Fruit fly (Drosophila melanogaster) whole organism, embryonic: ENCODE results near the gene Art9.

Experiments used
- ATbp ChIP-seq: fragments of 200-800 bp; sonication (Bioruptor generic); optimal IDR thresholded peaks from 2 replicates; lab custom pipeline; 2017; ENCODE audit warnings: missing biosample characterization, mild to moderate bottlenecking, missing genetic modification characterization, missing genetic modification reagents
- Aef1 ChIP-seq: fragments of 200-800 bp; sonication (Bioruptor generic); IDR thresholded peaks from 3 replicates; pipeline ENCODE4 v1.3.6; 2022; ENCODE audit warnings: missing biosample characterization, missing genetic modification characterization
- Atf3 ChIP-seq: fragments of 200-800 bp; sonication (Bioruptor generic); optimal IDR thresholded peaks from 3 replicates; lab custom pipeline; 2016; ENCODE audit warnings: missing biosample characterization, missing genetic modification characterization
- CG11398 ChIP-seq: fragments of 200-800 bp; sonication (Bioruptor generic); optimal IDR thresholded peaks from 2 replicates; lab custom pipeline; 2016; ENCODE audit warnings: missing biosample characterization, missing genetic modification characterization
- CG11696 ChIP-seq: fragments of 200-800 bp; sonication (Bioruptor generic); IDR thresholded peaks from 2 replicates; pipeline ENCODE4 v1.3.6; 2022; ENCODE audit warnings: missing biosample characterization, missing genetic modification characterization
- CG12744 ChIP-seq: fragments of 200-800 bp; sonication (Bioruptor generic); optimal IDR thresholded peaks from 2 replicates; lab custom pipeline; 2016; ENCODE audit warnings: missing biosample characterization, missing genetic modification characterization
- CG15479 ChIP-seq: fragments of 200-800 bp; sonication (Bioruptor generic); optimal IDR thresholded peaks from 3 replicates; lab custom pipeline; 2019; ENCODE audit warnings: missing biosample characterization, mild to moderate bottlenecking, missing genetic modification characterization, moderate library complexity
- CG17186 ChIP-seq: fragments of 200-800 bp; sonication (Bioruptor generic); optimal IDR thresholded peaks from 3 replicates; lab custom pipeline; 2017; ENCODE audit warnings: missing biosample characterization, missing genetic modification reagents, missing genetic modification characterization
- CG18011 ChIP-seq: fragments of 200-800 bp; sonication (Bioruptor generic); optimal IDR thresholded peaks from 2 replicates; lab custom pipeline; 2017; ENCODE audit warnings: missing biosample characterization, missing genetic modification characterization, mild to moderate bottlenecking, moderate library complexity, missing genotype
- CG1832 ChIP-seq: fragments of 200-800 bp; sonication (Bioruptor generic); optimal IDR thresholded peaks from 2 replicates; lab custom pipeline; 2017; ENCODE audit warnings: missing biosample characterization, mild to moderate bottlenecking, missing genetic modification characterization, inconsistent platforms
- CG18476 ChIP-seq: fragments of 200-800 bp; sonication (Bioruptor generic); optimal IDR thresholded peaks from 2 replicates; lab custom pipeline; 2016; ENCODE audit warnings: missing biosample characterization, mild to moderate bottlenecking, missing genetic modification characterization
- CG2129 ChIP-seq: fragments of 200-800 bp; sonication (Bioruptor generic); IDR thresholded peaks from 2 replicates; pipeline ENCODE4 v1.3.6; 2022; ENCODE audit warnings: missing biosample characterization, missing genetic modification characterization; ENCODE audit not compliant: partially characterized antibody
- CG34422 ChIP-seq: fragments of 200-800 bp; sonication (Bioruptor generic); IDR thresholded peaks from 3 replicates; pipeline ENCODE4 v1.3.6; 2022; ENCODE audit warnings: missing biosample characterization, missing genetic modification characterization
- CG4424 ChIP-seq: fragments of 200-800 bp; sonication (Bioruptor generic); optimal IDR thresholded peaks from 3 replicates; lab custom pipeline; 2016; ENCODE audit warnings: missing biosample characterization, missing genetic modification characterization
- CG7987 ChIP-seq: fragments of 200-800 bp; sonication (Bioruptor generic); optimal IDR thresholded peaks from 2 replicates; lab custom pipeline; 2018; ENCODE audit warnings: missing biosample characterization, mild to moderate bottlenecking, missing genetic modification characterization, moderate library complexity
- CG8290 ChIP-seq, 3 experiments: fragments of 200-800 bp; sonication (Bioruptor generic); optimal IDR thresholded peaks; 2 replicates each; lab custom pipeline; 2016 to 2019; ENCODE audit warnings: missing biosample characterization in 3 of 3, missing genetic modification characterization in 3 of 3, mild to moderate bottlenecking in 2 of 3, moderate library complexity in 1 of 3
- CG9437 ChIP-seq: fragments of 200-800 bp; sonication (Bioruptor generic); optimal IDR thresholded peaks from 2 replicates; lab custom pipeline; 2018; ENCODE audit warnings: missing biosample characterization, mild to moderate bottlenecking, missing genetic modification characterization
- CHES-1-like ChIP-seq: fragments of 200-800 bp; sonication (Bioruptor generic); optimal IDR thresholded peaks from 2 replicates; lab custom pipeline; 2016; ENCODE audit warnings: missing biosample characterization, missing genetic modification characterization
- Camta ChIP-seq: fragments of 200-800 bp; sonication (Bioruptor generic); optimal IDR thresholded peaks from 2 replicates; lab custom pipeline; 2016; ENCODE audit warnings: missing biosample characterization, missing genetic modification characterization
- Chrac-16 ChIP-seq: fragments of 200-800 bp; sonication (Bioruptor generic); optimal IDR thresholded peaks from 3 replicates; lab custom pipeline; 2016; ENCODE audit warnings: missing biosample characterization, missing genetic modification characterization
- CkIIα-i1 ChIP-seq: fragments of 200-800 bp; sonication (Bioruptor generic); IDR thresholded peaks from 2 replicates; pipeline ENCODE4 v1.3.6; 2022; ENCODE audit warnings: missing biosample characterization, missing genetic modification characterization
- CrebB ChIP-seq: fragments of 200-800 bp; sonication (Bioruptor generic); optimal IDR thresholded peaks from 3 replicates; lab custom pipeline; 2018; ENCODE audit warnings: missing biosample characterization, mild to moderate bottlenecking, missing genetic modification characterization
- Fer1 ChIP-seq: fragments of 200-800 bp; sonication (Bioruptor generic); optimal IDR thresholded peaks from 2 replicates; lab custom pipeline; 2017; ENCODE audit warnings: missing biosample characterization, mild to moderate bottlenecking, missing genetic modification characterization
- Fer2 ChIP-seq: fragments of 200-800 bp; sonication (Bioruptor generic); optimal IDR thresholded peaks from 2 replicates; lab custom pipeline; 2018; ENCODE audit warnings: missing biosample characterization, mild to moderate bottlenecking, missing genetic modification characterization, moderate library complexity
- HmgD ChIP-seq: fragments of 200-800 bp; sonication (Bioruptor generic); optimal IDR thresholded peaks from 3 replicates; lab custom pipeline; 2016; ENCODE audit warnings: missing biosample characterization, missing genetic modification characterization
- NFAT ChIP-seq: fragments of 200-800 bp; sonication (Bioruptor generic); IDR thresholded peaks from 2 replicates; pipeline ENCODE4 v1.3.6; 2022; ENCODE audit warnings: missing biosample characterization, missing genetic modification characterization
- NfI ChIP-seq: fragments of 200-800 bp; sonication (Bioruptor generic); optimal IDR thresholded peaks from 3 replicates; lab custom pipeline; 2018; ENCODE audit warnings: missing biosample characterization, mild to moderate bottlenecking, missing genetic modification characterization, moderate library complexity
- Oaz ChIP-seq: fragments of 200-800 bp; sonication (Bioruptor generic); IDR thresholded peaks from 2 replicates; pipeline ENCODE4 v1.3.6; 2022; ENCODE audit warnings: missing biosample characterization, missing genetic modification characterization
- Rfx ChIP-seq: fragments of 200-800 bp; sonication (Bioruptor generic); IDR thresholded peaks from 2 replicates; pipeline ENCODE4 v1.3.6; 2022; ENCODE audit warnings: missing biosample characterization, missing genetic modification characterization
- Sox100B ChIP-seq: fragments of 200-800 bp; sonication (Bioruptor generic); optimal IDR thresholded peaks from 3 replicates; lab custom pipeline; 2018; ENCODE audit warnings: missing biosample characterization, mild to moderate bottlenecking, missing genetic modification characterization
- ato ChIP-seq: fragments of 200-800 bp; sonication (Bioruptor generic); IDR thresholded peaks from 2 replicates; pipeline ENCODE4 v1.3.6; 2022; ENCODE audit warnings: missing biosample characterization, missing genetic modification characterization; ENCODE audit not compliant: partially characterized antibody
- bcd ChIP-seq: fragments of 200-800 bp; sonication (Bioruptor generic); optimal IDR thresholded peaks from 2 replicates; lab custom pipeline; 2017; ENCODE audit warnings: missing biosample characterization, mild to moderate bottlenecking, missing genetic modification characterization
- cas ChIP-seq: fragments of 200-800 bp; sonication (Bioruptor generic); IDR thresholded peaks from 2 replicates; pipeline ENCODE4 v1.3.6; 2022; ENCODE audit warnings: missing biosample characterization, missing genetic modification characterization
- dati ChIP-seq: fragments of 200-800 bp; sonication (Bioruptor generic); IDR thresholded peaks from 2 replicates; pipeline ENCODE4 v1.3.6; 2022; ENCODE audit warnings: missing biosample characterization, missing genetic modification characterization
- gfzf ChIP-seq: fragments of 200-800 bp; sonication (Bioruptor generic); optimal IDR thresholded peaks from 2 replicates; lab custom pipeline; 2016; ENCODE audit warnings: missing biosample characterization, mild to moderate bottlenecking, missing genetic modification characterization, moderate library complexity
- h ChIP-seq: fragments of >200 bp; optimal IDR thresholded peaks from 2 replicates; lab custom pipeline; 2017
- ham ChIP-seq: fragments of 200-800 bp; sonication (Bioruptor generic); IDR thresholded peaks from 2 replicates; pipeline ENCODE4 v1.3.6; 2022; ENCODE audit warnings: missing biosample characterization, missing genetic modification characterization
- hb ChIP-seq: fragments of 200-800 bp; sonication (Bioruptor generic); IDR thresholded peaks from 3 replicates; pipeline ENCODE4 v1.3.6; 2022; ENCODE audit warnings: missing biosample characterization, missing genetic modification characterization; ENCODE audit not compliant: partially characterized antibody
- kah ChIP-seq: fragments of 200-800 bp; sonication (Bioruptor generic); optimal IDR thresholded peaks from 2 replicates; lab custom pipeline; 2018; ENCODE audit warnings: missing biosample characterization, mild to moderate bottlenecking, missing genetic modification characterization
- lov ChIP-seq, 2 experiments: fragments of 200-800 bp in 1 of 2; fragments of >200 bp in 1 of 2; sonication (Bioruptor generic) in 1 of 2; IDR thresholded peaks in 1 of 2; optimal IDR thresholded peaks in 1 of 2; 2 replicates in 1 of 2; 3 replicates in 1 of 2; pipeline versions ENCODE4 v1.3.6 to Lab custom; 2017 to 2022; ENCODE audit warnings: missing biosample characterization in 1 of 2, missing genetic modification characterization in 1 of 2
- oc ChIP-seq: fragments of 200-800 bp; sonication (Bioruptor generic); optimal IDR thresholded peaks from 2 replicates; lab custom pipeline; 2018; ENCODE audit warnings: missing biosample characterization, mild to moderate bottlenecking, missing genetic modification characterization, moderate library complexity
- peb ChIP-seq: fragments of 200-800 bp; sonication (Bioruptor generic); IDR thresholded peaks from 2 replicates; pipeline ENCODE4 v1.3.6; 2022; ENCODE audit warnings: missing biosample characterization, missing genetic modification characterization
- phol ChIP-seq: fragments of 200-800 bp; sonication (Bioruptor generic); optimal IDR thresholded peaks from 3 replicates; lab custom pipeline; 2018; ENCODE audit warnings: missing biosample characterization, mild to moderate bottlenecking, missing genetic modification characterization, moderate library complexity
- ro ChIP-seq: fragments of 200-800 bp; sonication (Bioruptor generic); IDR thresholded peaks from 2 replicates; pipeline ENCODE4 v1.3.6; 2022; ENCODE audit warnings: missing biosample characterization, missing genetic modification characterization
- row ChIP-seq: fragments of 200-800 bp; sonication (Bioruptor generic); IDR thresholded peaks from 3 replicates; pipeline ENCODE4 v1.3.6; 2022; ENCODE audit warnings: missing biosample characterization, missing genetic modification characterization
- sd ChIP-seq: fragments of 200-800 bp; sonication (Bioruptor generic); optimal IDR thresholded peaks from 3 replicates; lab custom pipeline; 2018; ENCODE audit warnings: missing biosample characterization, mild to moderate bottlenecking, missing genetic modification characterization, moderate library complexity
- sim ChIP-seq: fragments of 200-800 bp; sonication (Bioruptor generic); IDR thresholded peaks from 2 replicates; pipeline ENCODE4 v1.3.6; 2022; ENCODE audit warnings: missing biosample characterization, missing genetic modification characterization
- tgo ChIP-seq: fragments of 200-800 bp; sonication (Bioruptor generic); IDR thresholded peaks from 3 replicates; pipeline ENCODE4 v1.3.6; 2022; ENCODE audit warnings: missing biosample characterization, missing genetic modification characterization
- tll ChIP-seq, 2 experiments: fragments of 200-800 bp in 1 of 2; fragments of >200 bp in 1 of 2; sonication (Bioruptor generic) in 1 of 2; optimal IDR thresholded peaks; 2 replicates each; lab custom pipeline; 2017 to 2019; ENCODE audit warnings: missing biosample characterization in 2 of 2, missing genetic modification characterization in 2 of 2, mild to moderate bottlenecking in 1 of 2, moderate library complexity in 1 of 2

The Art9 gene

DNA sequence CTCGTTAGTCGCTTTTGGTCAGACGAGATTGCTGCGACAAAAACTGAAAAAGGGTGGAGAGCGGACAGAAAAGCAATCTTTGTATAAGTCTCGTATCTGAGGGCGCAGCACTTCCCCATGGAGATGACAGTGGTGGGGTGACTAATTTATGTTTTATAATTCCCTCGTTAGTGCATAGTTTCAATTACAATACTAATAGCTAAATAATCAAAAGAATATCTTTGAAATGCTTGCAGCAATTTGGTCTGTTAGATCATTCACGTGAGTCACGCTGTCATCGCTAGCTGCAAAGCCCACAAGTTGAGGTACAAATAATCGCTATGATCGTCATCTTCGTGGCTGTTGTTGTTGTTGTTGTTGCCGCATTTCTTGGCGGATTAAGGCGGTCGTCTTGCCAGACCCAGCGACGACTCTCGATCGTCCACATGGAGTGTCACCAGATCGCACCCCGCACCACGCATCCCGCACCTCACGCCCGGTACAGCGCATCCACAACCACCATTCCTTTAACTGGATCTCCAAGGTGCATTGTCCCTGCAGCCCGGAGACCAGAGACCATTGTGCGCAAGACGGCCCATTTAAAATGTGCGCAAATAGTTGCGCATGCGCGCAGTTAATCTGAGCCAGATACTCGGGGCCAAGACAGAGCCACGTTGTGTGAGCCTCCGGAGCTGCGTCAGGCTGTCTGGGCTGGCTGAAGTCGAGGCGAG is 21.3 kb downstream of the Art9 start (continued):
- TF ChIP-seq CG1832 (GFP tag; lab: Kevin White, UChicago) (no peak), bcd (GFP tag; lab: Kevin White, UChicago) (no peak), CG12744 (GFP tag; lab: Kevin White, UChicago) (no peak), CG2129 (GFP tag; lab: Robert Waterston, UW) (0 out of 2 replicates have a peak, but pooled peaks have one; percentile 19), CG17186 (GFP tag; lab: Kevin White, UChicago) (no peak), phol (tag; lab: Kevin White, UChicago) (peak; percentile 25), Aef1 (GFP tag; lab: Robert Waterston, UW) (no peak), Oaz (no peak), hb (GFP tag; lab: Robert Waterston, UW) (no peak), Atf3 (no peak), gfzf (GFP tag; lab: Kevin White, UChicago) (no peak), CrebB (no peak), CG11398 (GFP tag; lab: Kevin White, UChicago) (no peak), lov (optimal IDR thresholded peaks at IDR 0.05; lab: Kevin White, UChicago) (no peak), lov (GFP tag; IDR thresholded peaks at IDR 0.05; lab: Robert Waterston, UW) (0 out of 3 replicates have a peak, but pooled peaks have one; percentile 35), CHES-1-like (GFP tag; lab: Kevin White, UChicago) (no peak), CG18476 (GFP tag; lab: Kevin White, UChicago) (no peak), CG7987 (GFP tag; lab: Kevin White, UChicago) (no peak), ATbp (peak; percentile 16), h (no peak), CG8290 (GFP tag; optimal IDR thresholded peaks at IDR 0.05; lab: Kevin White, UChicago) (no peak), CG8290 (tag; optimal IDR thresholded peaks at IDR 0.05; lab: Kevin White, UChicago) (peak in 1 of 2 experiments; percentile 16), dati (GFP tag; lab: Robert Waterston, UW) (no peak), NFAT (no peak), HmgD (GFP tag; lab: Kevin White, UChicago) (no peak), NfI (no peak), CG9437 (GFP tag; lab: Kevin White, UChicago) (no peak), Camta (GFP tag; lab: Kevin White, UChicago) (no peak), sd (tag; lab: Kevin White, UChicago) (no peak), ham (GFP tag; lab: Robert Waterston, UW) (no peak), CkIIα-i1 (GFP tag; lab: Robert Waterston, UW) (no peak), kah (GFP tag; lab: Kevin White, UChicago) (no peak), CG34422 (GFP tag; lab: Robert Waterston, UW) (peak; percentile 68; the same call in 2 of the 3 replicates), row (GFP tag; lab: Robert Waterston, UW) (peak; percentile 44), Fer2 (no peak), oc (tag; lab: Kevin White, UChicago) (peak; percentile 63), CG4424 (peak; percentile 53), Fer1 (GFP tag; lab: Kevin White, UChicago) (no peak), CG11696 (no peak), tll (GFP tag; optimal IDR thresholded peaks at IDR 0.05; lab: Kevin White, UChicago) (no peak), cas (GFP tag; lab: Robert Waterston, UW) (no peak), Rfx (GFP tag; lab: Robert Waterston, UW) (peak; percentile 37; the same call in 1 of the 2 replicates), ro (GFP tag; lab: Robert Waterston, UW) (no peak), Chrac-16 (GFP tag; lab: Kevin White, UChicago) (no peak), Sox100B (GFP tag; lab: Kevin White, UChicago) (peak; percentile 45), sim (peak; percentile 55; the same call in 1 of the 2 replicates), ato (GFP tag; lab: Robert Waterston, UW) (no peak), tgo (peak; percentile 54), CG18011 (no peak), peb (GFP tag; lab: Robert Waterston, UW) (peak; percentile 24; the same call in 1 of the 2 replicates), CG15479 (GFP tag; lab: Kevin White, UChicago) (no peak)
